Worm (Caenorhabditis elegans): ENCODE results near the gene C14A6.3.

Gene C14A6.3

DNA sequence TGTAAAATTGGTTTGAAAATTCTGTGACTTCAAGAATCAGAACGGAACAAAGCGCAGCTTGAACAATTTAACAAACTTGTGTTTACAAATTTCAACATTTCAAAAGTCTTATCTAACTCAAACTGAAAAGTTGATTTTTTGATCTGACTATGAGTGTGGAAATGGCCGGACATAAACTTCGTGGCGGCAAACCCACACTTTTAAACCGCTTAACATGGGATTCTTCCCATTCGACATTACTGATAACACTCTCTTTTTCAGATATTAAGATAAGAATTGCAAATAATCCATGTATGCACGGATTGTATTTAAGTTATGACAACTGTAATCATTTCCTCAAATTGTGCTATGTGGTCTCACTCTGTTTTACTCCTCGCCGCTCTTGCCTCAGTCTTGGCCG lies 45.0 kb downstream of the C14A6.3 start, which contains the start of gene clec-42:
Gene clec-42 (plus strand): TSS at position 285 of the 400 bp plus-strand sequence.
- TF ChIP-seq mel-28 (tag; optimal IDR thresholded peaks at IDR 0.05; ENCODE audit: borderline replicate concordance) (no peak), snpc-1.1 (tag; optimal IDR thresholded peaks at IDR 0.05; ENCODE audit: insufficient read depth) (no peak), hmg-20 (GFP tag; IDR thresholded peaks at IDR 0.05) (no peak), nhr-27 (tag; optimal IDR thresholded peaks at IDR 0.05) (no peak), zfh-2 (GFP tag; conservative IDR thresholded peaks at IDR 0.05) (no peak), madf-8 (GFP tag; conservative IDR thresholded peaks at IDR 0.05) (no peak), T07F8.4 (tag; optimal IDR thresholded peaks at IDR 0.05) (no peak), ztf-25 (GFP tag; IDR thresholded peaks at IDR 0.05) (no peak), F37B4.10 (GFP tag; IDR thresholded peaks at IDR 0.05) (no peak), ama-1 (optimal IDR thresholded peaks at IDR 0.05) (no peak), ama-1 (GFP tag; optimal IDR thresholded peaks at IDR 0.05) (no peak), ztf-22 (GFP tag; optimal IDR thresholded peaks at IDR 0.05) (no peak), nhr-120 (GFP tag; IDR thresholded peaks at IDR 0.05) (no peak), pha-4 (tag; optimal IDR thresholded peaks at IDR 0.05) (no peak), nhr-179 (tag; optimal IDR thresholded peaks at IDR 0.05) (no peak), egl-18 (GFP tag; IDR thresholded peaks at IDR 0.05) (no peak), ceh-91 (GFP tag; IDR thresholded peaks at IDR 0.05) (no peak), B0336.3 (GFP tag; IDR thresholded peaks at IDR 0.05) (no peak), fkh-3 (tag; optimal IDR thresholded peaks at IDR 0.05) (no peak), athp-1 (tag; optimal IDR thresholded peaks at IDR 0.05) (no peak), ets-4 (GFP tag; optimal IDR thresholded peaks at IDR 0.05) (no peak)

DNA sequence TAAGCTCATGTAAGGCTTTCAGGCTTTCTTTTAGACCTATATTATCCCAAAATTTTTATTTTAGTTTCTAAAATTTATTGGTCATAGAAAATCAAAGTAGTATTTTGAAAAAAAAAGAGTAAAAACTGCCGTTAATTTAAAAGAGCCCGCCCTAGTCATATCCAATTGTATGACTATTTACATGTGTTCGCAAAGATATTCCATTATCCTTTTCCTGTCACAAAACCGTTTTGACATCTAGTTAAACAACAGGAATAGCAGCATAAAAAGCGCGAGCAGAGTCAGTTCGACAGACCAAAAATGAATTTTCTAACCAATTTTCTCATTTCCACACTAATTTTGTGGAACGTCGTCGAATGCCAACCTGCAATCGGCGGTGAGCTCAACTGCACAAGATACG lies 48.8 kb downstream of the C14A6.3 start, which contains the start of gene F16H6.3:
Gene F16H6.3 (plus strand): TSS at position 301 of the 400 bp plus-strand sequence.
- TF ChIP-seq egrh-3 (GFP tag; IDR thresholded peaks at IDR 0.05) (no peak), madf-6 (GFP tag; IDR thresholded peaks at IDR 0.05) (no peak), snpc-1.3 (tag; optimal IDR thresholded peaks at IDR 0.05; ENCODE audit: insufficient read depth) (no peak), zfh-2 (GFP tag; conservative IDR thresholded peaks at IDR 0.05) (no peak), dox-1 (GFP tag; IDR thresholded peaks at IDR 0.05) (no peak), pbrm-1 (GFP tag; IDR thresholded peaks at IDR 0.05) (no peak), egl-44 (GFP tag; IDR thresholded peaks at IDR 0.05) (no peak), nhr-179 (tag; optimal IDR thresholded peaks at IDR 0.05) (no peak), attf-6 (GFP tag; IDR thresholded peaks at IDR 0.05) (no peak), akir-1 (GFP tag; optimal IDR thresholded peaks at IDR 0.05) (no peak), lin-40 (tag; optimal IDR thresholded peaks at IDR 0.05) (no peak), rcor-1 (GFP tag; IDR thresholded peaks at IDR 0.05) (no peak), aptf-3 (GFP tag; IDR thresholded peaks at IDR 0.05) (no peak), B0261.1 (tag; optimal IDR thresholded peaks at IDR 0.05) (no peak), B0336.3 (GFP tag; IDR thresholded peaks at IDR 0.05) (no peak), ets-4 (GFP tag; optimal IDR thresholded peaks at IDR 0.05) (no peak), hlh-26 (GFP tag; conservative IDR thresholded peaks at IDR 0.05) (no peak), bed-1 (GFP tag; IDR thresholded peaks at IDR 0.05) (no peak), egl-18 (GFP tag; IDR thresholded peaks at IDR 0.05) (no peak), tbx-9 (tag; optimal IDR thresholded peaks at IDR 0.05; ENCODE audit: borderline replicate concordance) (no peak)

Measured in whole organism, young adult.